Fruit fly (Drosophila melanogaster): Measurements from ENCODE around the gene CG14120.

dm6 chr3L:12849867-12850301 lies 35.0 kb upstream of the CG14120 start, which contains the start of the genes CG10948 and Wbp2:
- TF ChIP-seq Mio (GFP tag; optimal IDR thresholded peaks at IDR 0.05) (no peak), psq (GFP tag; optimal IDR thresholded peaks at IDR 0.05) (peak; percentile 90), Hnf4 (GFP tag; optimal IDR thresholded peaks at IDR 0.05) (peak; percentile 64), sage (GFP tag; optimal IDR thresholded peaks at IDR 0.05) (peak; percentile 57), OdsH (GFP tag; optimal IDR thresholded peaks at IDR 0.05) (no peak), h (GFP tag; optimal IDR thresholded peaks at IDR 0.05) (no peak), lola (GFP tag; optimal IDR thresholded peaks at IDR 0.05) (no peak)

Data from whole organism, wandering third instar larva.